Worm (Caenorhabditis elegans) whole organism, early embryonic: ENCODE measurements around the gene F47B8.13.
A peak's percentile ranks its signal among the peaks of the same experiment; 100 is the strongest.

Experiments used
- B0310.2 ChIP-seq: sonication (generic microtip); optimal IDR thresholded peaks from 2 replicates; lab custom pipeline; 2016; ENCODE audit warnings: mild to moderate bottlenecking, missing genetic modification characterization, missing compliant biosample characterization
- F13C5.2 ChIP-seq: sonication (generic microtip); optimal IDR thresholded peaks from 2 replicates; lab custom pipeline; 2017; ENCODE audit warnings: mild to moderate bottlenecking, missing genetic modification characterization, inconsistent platforms, missing compliant biosample characterization
- aly-1 ChIP-seq: sonication (generic microtip); optimal IDR thresholded peaks from 2 replicates; lab custom pipeline; 2016; ENCODE audit warnings: missing genetic modification characterization, missing compliant biosample characterization
- ama-1 ChIP-seq: fragments of 150-350 bp; optimal IDR thresholded peaks from 2 replicates; lab custom pipeline; 2014
- ceh-13 ChIP-seq: fragments of 200-800 bp; sonication (Bioruptor generic); optimal IDR thresholded peaks from 2 replicates; lab custom pipeline; 2018; ENCODE audit warnings: mild to moderate bottlenecking, missing genetic modification characterization, missing compliant biosample characterization
- ceh-36 ChIP-seq: sonication (generic microtip); optimal IDR thresholded peaks from 2 replicates; lab custom pipeline; 2016; ENCODE audit warnings: missing genetic modification characterization, inconsistent platforms, missing compliant biosample characterization
- ets-7 ChIP-seq: sonication (generic microtip); optimal IDR thresholded peaks from 2 replicates; lab custom pipeline; 2016; ENCODE audit warnings: missing genotype, missing genetic modification characterization, missing compliant biosample characterization
- flt-1 ChIP-seq: fragments of 200-800 bp; sonication (Bioruptor generic); IDR thresholded peaks from 2 replicates; pipeline ENCODE4 v1.3.6; 2022; ENCODE audit warnings: missing genetic modification characterization, missing compliant biosample characterization
- hmbx-1 ChIP-seq: sonication (generic microtip); optimal IDR thresholded peaks from 2 replicates; lab custom pipeline; 2016; ENCODE audit warnings: mild to moderate bottlenecking, missing genetic modification characterization, missing compliant biosample characterization
- hmg-4 ChIP-seq: fragments of 200-800 bp; sonication (Bioruptor generic); optimal IDR thresholded peaks from 2 replicates; lab custom pipeline; 2018; ENCODE audit warnings: mild to moderate bottlenecking, missing genetic modification characterization, missing compliant biosample characterization
- hnd-1 ChIP-seq: sonication (generic microtip); optimal IDR thresholded peaks from 2 replicates; lab custom pipeline; 2016; ENCODE audit warnings: missing genetic modification characterization, missing compliant biosample characterization
- pes-1 ChIP-seq: fragments of 200-800 bp; sonication (Bioruptor generic); IDR thresholded peaks from 2 replicates; pipeline ENCODE4 v1.3.6; 2022; ENCODE audit warnings: missing genetic modification reagents, missing genetic modification characterization, missing compliant biosample characterization
- scrt-1 ChIP-seq: fragments of 200-800 bp; sonication (Bioruptor generic); IDR thresholded peaks from 2 replicates; pipeline ENCODE4 v1.3.6; 2022; ENCODE audit warnings: missing genetic modification characterization, missing compliant biosample characterization
- sea-1 ChIP-seq: fragments of 200-800 bp; sonication (Bioruptor generic); conservative IDR thresholded peaks from 2 replicates; pipeline ENCODE4 v1.3.6; 2022; ENCODE audit warnings: missing genetic modification characterization, missing compliant biosample characterization
- tbx-11 ChIP-seq: fragments of 200-800 bp; sonication (Bioruptor generic); IDR thresholded peaks from 2 replicates; pipeline ENCODE4 v1.3.6; 2022; ENCODE audit warnings: missing genetic modification characterization, missing compliant biosample characterization
- tbx-37 ChIP-seq: fragments of 200-800 bp; sonication (Bioruptor generic); conservative IDR thresholded peaks from 2 replicates; pipeline ENCODE4 v1.3.6; 2022; ENCODE audit warnings: missing genetic modification reagents, missing genetic modification characterization, missing compliant biosample characterization
- tra-4 ChIP-seq: sonication (generic microtip); optimal IDR thresholded peaks from 2 replicates; lab custom pipeline; 2017; ENCODE audit warnings: missing genetic modification characterization, missing compliant biosample characterization

F47B8.13 gene

ce11 chrV:14336655-14337054, 17.1 kb upstream of the F47B8.13 start, which contains the start of gene srm-6:
Gene srm-6, plus strand, starts transcription at chrV:14336955.
- TF ChIP-seq tbx-11 (GFP tag; lab: Robert Waterston, UW): no peak
- no peak for TF ChIP-seq ets-7 (tag; lab: Kevin White, UChicago)
- TF ChIP-seq tbx-37 (GFP tag; lab: Robert Waterston, UW): no peak
- no peak for TF ChIP-seq ama-1 (lab: Kevin White, UChicago)
- no peak for TF ChIP-seq hnd-1
- TF ChIP-seq flt-1 (GFP tag; lab: Robert Waterston, UW): no peak
- TF ChIP-seq pes-1 (GFP tag; lab: Robert Waterston, UW): no peak

ce11 chrV:14334901-14335300, 15.4 kb upstream of the F47B8.13 start, which contains the start of gene srm-5:
Gene srm-5, plus strand, starts transcription at chrV:14335201.
- TF ChIP-seq ama-1 (lab: Kevin White, UChicago): no peak
- TF ChIP-seq sea-1 (GFP tag; lab: Robert Waterston, UW): no peak
- no peak for TF ChIP-seq aly-1 (tag; lab: Kevin White, UChicago)
- no peak for TF ChIP-seq tra-4
- no peak for TF ChIP-seq F13C5.2 (tag; lab: Kevin White, UChicago)
- TF ChIP-seq pes-1 (GFP tag; lab: Robert Waterston, UW): no peak
- TF ChIP-seq scrt-1 (GFP tag; lab: Robert Waterston, UW): no peak
- TF ChIP-seq hnd-1: no peak

ce11 chrV:14333116-14333515, 13.6 kb upstream of the F47B8.13 start, which contains the start of gene srm-4:
Gene srm-4, plus strand, starts transcription at chrV:14333416.
- no peak for TF ChIP-seq ets-7 (tag; lab: Kevin White, UChicago)
- no peak for TF ChIP-seq sea-1 (GFP tag; lab: Robert Waterston, UW)
- TF ChIP-seq tbx-11 (GFP tag; lab: Robert Waterston, UW): no peak
- no peak for TF ChIP-seq hmg-4
- no peak for TF ChIP-seq ama-1 (lab: Kevin White, UChicago)
- TF ChIP-seq aly-1 (tag; lab: Kevin White, UChicago): no peak
- no peak for TF ChIP-seq tbx-37 (GFP tag; lab: Robert Waterston, UW)
- no peak for TF ChIP-seq hnd-1
- TF ChIP-seq ceh-36: no peak
- no peak for TF ChIP-seq pes-1 (GFP tag; lab: Robert Waterston, UW)
- no peak for TF ChIP-seq scrt-1 (GFP tag; lab: Robert Waterston, UW)
- no peak for TF ChIP-seq hmbx-1
- no peak for TF ChIP-seq B0310.2

ce11 chrV:14331477-14331876, 11.9 kb upstream of the F47B8.13 start, which contains the start of gene F47B8.8:
Gene F47B8.8, plus strand, starts transcription at chrV:14331733.
- TF ChIP-seq ceh-36 (no peak), ets-7 (tag; lab: Kevin White, UChicago) (no peak), hnd-1 (no peak)

- TF ChIP-seq ama-1 (lab: Kevin White, UChicago): no peak
- no peak for TF ChIP-seq ceh-13 (GFP tag; lab: Kevin White, UChicago)
- TF ChIP-seq B0310.2: no peak
- no peak for TF ChIP-seq scrt-1 (GFP tag; lab: Robert Waterston, UW)
- TF ChIP-seq pes-1 (GFP tag; lab: Robert Waterston, UW): no peak
- no peak for TF ChIP-seq F13C5.2 (tag; lab: Kevin White, UChicago)
- TF ChIP-seq flt-1 (GFP tag; lab: Robert Waterston, UW): no peak
- no peak for TF ChIP-seq sea-1 (GFP tag; lab: Robert Waterston, UW)
- TF ChIP-seq hmbx-1: no peak
- no peak for TF ChIP-seq aly-1 (tag; lab: Kevin White, UChicago)
- no peak for TF ChIP-seq hmg-4
- no peak for TF ChIP-seq ceh-36
- TF ChIP-seq tbx-11 (GFP tag; lab: Robert Waterston, UW): no peak
- no peak for TF ChIP-seq hnd-1
- no peak for TF ChIP-seq ets-7 (tag; lab: Kevin White, UChicago)
- TF ChIP-seq tra-4: no peak
- no peak for TF ChIP-seq tbx-37 (GFP tag; lab: Robert Waterston, UW)
Observed at ce11 chrV:14328806-14329205, 9.3 kb upstream of the F47B8.13 start, which contains the start of gene pepm-1. Gene pepm-1, plus strand, starts transcription at chrV:14329106.

ce11 chrV:14327776-14328175, 8.2 kb upstream of the F47B8.13 start, which contains the start of gene F47B8.5:
Gene F47B8.5, minus strand, starts transcription at chrV:14327876.
- TF ChIP-seq pes-1 (GFP tag; lab: Robert Waterston, UW) (no peak), tra-4 (no peak), F13C5.2 (tag; lab: Kevin White, UChicago) (no peak), ceh-13 (GFP tag; lab: Kevin White, UChicago) (no peak), aly-1 (tag; lab: Kevin White, UChicago) (no peak), scrt-1 (GFP tag; lab: Robert Waterston, UW) (no peak), ceh-36 (no peak), hmg-4 (no peak), B0310.2 (no peak)

- peak; percentile 26 for TF ChIP-seq aly-1 (tag; lab: Kevin White, UChicago)
- TF ChIP-seq flt-1 (GFP tag; lab: Robert Waterston, UW): no peak
Observed at ce11 chrV:14324502-14325467, 5.3 kb upstream of the F47B8.13 start, which contains the start of the genes F47B8.4 and F47B8.18. Gene F47B8.4, minus strand, starts transcription at chrV:14324673. Gene F47B8.18, minus strand, starts transcription at chrV:14325464.

- no peak for TF ChIP-seq ceh-13 (GFP tag; lab: Kevin White, UChicago)
Observed at ce11 chrV:14322743-14323142, 3.2 kb upstream of the F47B8.13 start, which contains the start of gene F47B8.3. Gene F47B8.3, minus strand, starts transcription at chrV:14323003.
